Fruit fly (Drosophila melanogaster) whole organism, prepupa: ENCODE data around the gene Sarm.
A peak's percentile ranks its signal among the peaks of the same experiment; 100 is the strongest.

ENCODE experiments used
- Blimp-1 ChIP-seq: fragments of 200-800 bp; sonication (Bioruptor generic); optimal IDR thresholded peaks from 3 replicates; lab custom pipeline; 2017; ENCODE audit warnings: missing biosample characterization, missing genetic modification characterization, mild to moderate bottlenecking, moderate library complexity, missing genetic modification reagents
- CG10631 ChIP-seq: fragments of 200-800 bp; sonication (Bioruptor generic); optimal IDR thresholded peaks from 2 replicates; lab custom pipeline; 2016; ENCODE audit warnings: missing biosample characterization, missing genetic modification characterization
- CG10669 ChIP-seq: fragments of 200-800 bp; sonication (Bioruptor generic); optimal IDR thresholded peaks from 3 replicates; lab custom pipeline; 2018; ENCODE audit warnings: missing biosample characterization, mild to moderate bottlenecking, missing genetic modification characterization, moderate library complexity
- CG11294 ChIP-seq: fragments of 200-800 bp; sonication (Bioruptor generic); IDR thresholded peaks from 2 replicates; pipeline ENCODE4 v1.3.6; 2022; ENCODE audit warnings: missing biosample characterization, missing genetic modification characterization
- CG11762 ChIP-seq: fragments of 200-800 bp; sonication (Bioruptor generic); optimal IDR thresholded peaks from 3 replicates; lab custom pipeline; 2016; ENCODE audit warnings: missing biosample characterization, missing genetic modification characterization; ENCODE audit not compliant: insufficient read depth
- CG11902 ChIP-seq: fragments of 200-800 bp; sonication (Bioruptor generic); optimal IDR thresholded peaks from 3 replicates; lab custom pipeline; 2016; ENCODE audit warnings: missing biosample characterization, missing genetic modification characterization
- CG15336 ChIP-seq: fragments of 200-800 bp; sonication (Bioruptor generic); IDR thresholded peaks from 2 replicates; pipeline ENCODE4 v1.3.6; 2022; ENCODE audit warnings: missing biosample characterization, missing genetic modification characterization
- CG3032 ChIP-seq: fragments of 200-800 bp; optimal IDR thresholded peaks from 2 replicates; lab custom pipeline; 2019; ENCODE audit warnings: missing biosample characterization, mild to moderate bottlenecking, missing genetic modification characterization, moderate library complexity
- CG31627 ChIP-seq: fragments of 200-800 bp; sonication (Bioruptor generic); optimal IDR thresholded peaks from 3 replicates; lab custom pipeline; 2016; ENCODE audit warnings: missing biosample characterization, missing genetic modification characterization
- CG32006 ChIP-seq: fragments of 200-800 bp; sonication (Bioruptor generic); optimal IDR thresholded peaks from 3 replicates; lab custom pipeline; 2017; ENCODE audit warnings: missing biosample characterization, mild to moderate bottlenecking, missing genetic modification characterization
- CG4318 ChIP-seq: fragments of 200-800 bp; sonication (Bioruptor generic); optimal IDR thresholded peaks from 3 replicates; lab custom pipeline; 2017; ENCODE audit warnings: missing biosample characterization, mild to moderate bottlenecking, missing genetic modification characterization
- CG6163 ChIP-seq: fragments of 200-800 bp; sonication (Bioruptor generic); IDR thresholded peaks from 3 replicates; pipeline ENCODE4 v1.3.6; 2022; ENCODE audit warnings: missing biosample characterization, missing genetic modification characterization
- CG6276 ChIP-seq: fragments of 200-800 bp; sonication (Bioruptor generic); optimal IDR thresholded peaks from 2 replicates; lab custom pipeline; 2017; ENCODE audit warnings: missing biosample characterization, mild to moderate bottlenecking, missing genetic modification characterization
- CG6792 ChIP-seq: fragments of 200-800 bp; sonication (Bioruptor generic); optimal IDR thresholded peaks from 3 replicates; lab custom pipeline; 2016; ENCODE audit warnings: missing biosample characterization, missing genetic modification characterization
- CG6854 ChIP-seq: fragments of 200-800 bp; sonication (Bioruptor generic); optimal IDR thresholded peaks from 2 replicates; lab custom pipeline; 2017; ENCODE audit warnings: missing biosample characterization, mild to moderate bottlenecking, missing genetic modification characterization
- CG8119 ChIP-seq: fragments of 200-800 bp; sonication (Bioruptor generic); IDR thresholded peaks from 3 replicates; pipeline ENCODE4 v1.3.6; 2022; ENCODE audit warnings: missing biosample characterization, missing genetic modification characterization
- CG8319 ChIP-seq: fragments of 200-800 bp; sonication (Bioruptor generic); optimal IDR thresholded peaks from 3 replicates; lab custom pipeline; 2016; ENCODE audit warnings: missing biosample characterization, missing genetic modification characterization
- CG8632 ChIP-seq: fragments of 200-800 bp; sonication (Bioruptor generic); optimal IDR thresholded peaks from 3 replicates; lab custom pipeline; 2016; ENCODE audit warnings: missing biosample characterization, missing genetic modification characterization
- CG9139 ChIP-seq: fragments of 200-800 bp; sonication (Bioruptor generic); optimal IDR thresholded peaks from 3 replicates; lab custom pipeline; 2017; ENCODE audit warnings: missing biosample characterization, mild to moderate bottlenecking, missing genetic modification characterization
- Eip75B ChIP-seq: fragments of 200-800 bp; sonication (Bioruptor generic); optimal IDR thresholded peaks from 3 replicates; lab custom pipeline; 2016; ENCODE audit warnings: missing biosample characterization, missing genetic modification characterization
- Eip93F ChIP-seq: fragments of 200-800 bp; sonication (Bioruptor generic); optimal IDR thresholded peaks from 2 replicates; lab custom pipeline; 2016; ENCODE audit warnings: missing biosample characterization, mild to moderate bottlenecking, missing genetic modification characterization
- Ets21C ChIP-seq: fragments of 200-800 bp; sonication (Bioruptor generic); optimal IDR thresholded peaks from 3 replicates; lab custom pipeline; 2016; ENCODE audit warnings: missing biosample characterization, missing genetic modification characterization
- Ets96B ChIP-seq: fragments of 200-800 bp; optimal IDR thresholded peaks from 2 replicates; lab custom pipeline; 2019; ENCODE audit warnings: missing biosample characterization, mild to moderate bottlenecking, missing genetic modification characterization, moderate library complexity
- Hr38 ChIP-seq: sonication (Bioruptor generic); optimal IDR thresholded peaks from 2 replicates; lab custom pipeline; 2016; ENCODE audit warnings: missing biosample characterization, missing genetic modification characterization
- Hr39 ChIP-seq: fragments of 200-800 bp; sonication (Bioruptor generic); optimal IDR thresholded peaks from 2 replicates; lab custom pipeline; 2016; ENCODE audit warnings: missing biosample characterization, missing genetic modification characterization
- Lpt ChIP-seq: fragments of 200-800 bp; sonication (Bioruptor generic); optimal IDR thresholded peaks from 3 replicates; lab custom pipeline; 2016; ENCODE audit warnings: missing biosample characterization, missing genetic modification characterization
- OdsH ChIP-seq: fragments of 200-800 bp; sonication (Bioruptor generic); optimal IDR thresholded peaks from 3 replicates; lab custom pipeline; 2016; ENCODE audit warnings: missing biosample characterization, missing genetic modification characterization
- Smox ChIP-seq: fragments of 200-800 bp; sonication (Bioruptor generic); optimal IDR thresholded peaks from 3 replicates; lab custom pipeline; 2016; ENCODE audit warnings: missing biosample characterization, missing genetic modification characterization
- Sox14 ChIP-seq: fragments of 200-800 bp; sonication (Bioruptor generic); optimal IDR thresholded peaks from 3 replicates; lab custom pipeline; 2016; ENCODE audit warnings: missing biosample characterization, missing genetic modification characterization
- Sox15 ChIP-seq: fragments of 200-800 bp; sonication (Bioruptor generic); optimal IDR thresholded peaks from 3 replicates; lab custom pipeline; 2016; ENCODE audit warnings: missing biosample characterization, missing genetic modification characterization
- achi ChIP-seq: fragments of 200-800 bp; sonication (Bioruptor generic); optimal IDR thresholded peaks from 3 replicates; lab custom pipeline; 2016; ENCODE audit warnings: missing biosample characterization, missing genetic modification characterization
- acj6 ChIP-seq: fragments of 200-800 bp; sonication (Bioruptor generic); optimal IDR thresholded peaks from 3 replicates; lab custom pipeline; 2016; ENCODE audit warnings: missing biosample characterization, missing genetic modification characterization
- cyc ChIP-seq: fragments of 200-800 bp; sonication (Bioruptor generic); optimal IDR thresholded peaks from 3 replicates; lab custom pipeline; 2016; ENCODE audit warnings: missing biosample characterization, missing genetic modification characterization
- dac ChIP-seq: fragments of 200-800 bp; sonication (Bioruptor generic); optimal IDR thresholded peaks from 2 replicates; lab custom pipeline; 2017; ENCODE audit warnings: missing biosample characterization, mild to moderate bottlenecking, missing genetic modification characterization
- dsx ChIP-seq: fragments of 200-800 bp; optimal IDR thresholded peaks from 3 replicates; lab custom pipeline; 2019; ENCODE audit warnings: missing biosample characterization, mild to moderate bottlenecking, missing genetic modification characterization, moderate library complexity; ENCODE audit not compliant: poor library complexity, severe bottlenecking
- esn ChIP-seq: fragments of 200-800 bp; sonication (Bioruptor generic); optimal IDR thresholded peaks from 2 replicates; lab custom pipeline; 2016; ENCODE audit warnings: missing biosample characterization, mild to moderate bottlenecking, missing genetic modification characterization, moderate library complexity
- fd59A ChIP-seq: fragments of 200-800 bp; sonication (Bioruptor generic); optimal IDR thresholded peaks from 2 replicates; lab custom pipeline; 2017; ENCODE audit warnings: missing biosample characterization, mild to moderate bottlenecking, missing genetic modification characterization, missing genetic modification reagents
- fd85E ChIP-seq: fragments of 200-800 bp; sonication (Bioruptor generic); optimal IDR thresholded peaks from 3 replicates; lab custom pipeline; 2016; ENCODE audit warnings: missing biosample characterization, missing genetic modification characterization
- lz ChIP-seq: fragments of 200-800 bp; sonication (Bioruptor generic); optimal IDR thresholded peaks from 3 replicates; lab custom pipeline; 2016; ENCODE audit warnings: missing biosample characterization, missing genetic modification characterization
- net ChIP-seq: fragments of 200-800 bp; sonication (Bioruptor generic); optimal IDR thresholded peaks from 3 replicates; lab custom pipeline; 2016; ENCODE audit warnings: missing biosample characterization, missing genetic modification characterization
- pdm3 ChIP-seq: fragments of 200-800 bp; sonication (Bioruptor generic); optimal IDR thresholded peaks from 3 replicates; lab custom pipeline; 2016; ENCODE audit warnings: missing biosample characterization, missing genetic modification characterization
- spab ChIP-seq: fragments of 200-800 bp; sonication (Bioruptor generic); optimal IDR thresholded peaks from 2 replicates; lab custom pipeline; 2017; ENCODE audit warnings: missing biosample characterization, mild to moderate bottlenecking, missing genetic modification characterization, missing genetic modification reagents
- ss ChIP-seq, 2 experiments: fragments of 200-800 bp; sonication (Bioruptor generic); optimal IDR thresholded peaks; 2 replicates in 1 of 2; 3 replicates in 1 of 2; lab custom pipeline; 2017 to 2018; ENCODE audit warnings: mild to moderate bottlenecking in 2 of 2, missing biosample characterization in 2 of 2, missing genetic modification characterization in 2 of 2, moderate library complexity in 1 of 2
- svp ChIP-seq: fragments of 200-800 bp; sonication (Bioruptor generic); peaks from one replicate; lab custom pipeline; 2016; ENCODE audit warnings: missing biosample characterization, missing genetic modification characterization
- topi ChIP-seq: fragments of 200-800 bp; sonication (Bioruptor generic); optimal IDR thresholded peaks from 3 replicates; lab custom pipeline; 2016; ENCODE audit warnings: missing biosample characterization, missing genetic modification characterization
- vri ChIP-seq: fragments of 200-800 bp; sonication (Bioruptor generic); optimal IDR thresholded peaks from 3 replicates; lab custom pipeline; 2016; ENCODE audit warnings: missing biosample characterization, mild to moderate bottlenecking, missing genetic modification characterization

Gene Sarm

dm6 chr3L:8056740-8057253 lies 6.9 kb upstream of the Sarm start (continued):
- TF ChIP-seq achi (GFP tag; lab: Kevin White, UChicago) (peak; percentile 87), fd59A (GFP tag; lab: Kevin White, UChicago) (peak; percentile 93), Hr38 (no peak), CG10631 (GFP tag; lab: Kevin White, UChicago) (peak; percentile 92), CG6792 (GFP tag; lab: Kevin White, UChicago) (peak; percentile 84), vri (GFP tag; lab: Kevin White, UChicago) (peak; percentile 59), Eip75B (peak; percentile 93), lz (GFP tag; lab: Kevin White, UChicago) (peak; percentile 81), CG10669 (peak; percentile 90), Eip93F (peak; percentile 35), Ets96B (tag; lab: Kevin White, UChicago) (peak; percentile 89), fd85E (peak; percentile 17), CG11902 (GFP tag; lab: Kevin White, UChicago) (peak; percentile 57), Sox15 (GFP tag; lab: Kevin White, UChicago) (peak; percentile 71), ss (GFP tag; optimal IDR thresholded peaks at IDR 0.05; lab: Kevin White, UChicago) (peak; percentile 89 to 93), spab (GFP tag; lab: Kevin White, UChicago) (peak; percentile 96), Lpt (GFP tag; lab: Kevin White, UChicago) (peak; percentile 77), pdm3 (peak; percentile 87), CG15336 (GFP tag; lab: Robert Waterston, UW) (peak; percentile 86), Sox14 (GFP tag; lab: Kevin White, UChicago) (peak; percentile 91), cyc (GFP tag; lab: Kevin White, UChicago) (peak; percentile 68), dsx (peak; percentile 66), Smox (GFP tag; lab: Kevin White, UChicago) (peak; percentile 87), CG32006 (GFP tag; lab: Kevin White, UChicago) (peak; percentile 96), CG4318 (GFP tag; lab: Kevin White, UChicago) (peak; percentile 88), topi (GFP tag; lab: Kevin White, UChicago) (peak; percentile 87), CG9139 (peak; percentile 79), OdsH (peak; percentile 86), CG11294 (GFP tag; lab: Robert Waterston, UW) (no peak; the same call in 1 of the 2 replicates), Blimp-1 (GFP tag; lab: Kevin White, UChicago) (peak; percentile 69), dac (GFP tag; lab: Kevin White, UChicago) (peak; percentile 78)

dm6 chr3L:8057423-8057822 lies 6.3 kb upstream of the Sarm start:
- no peak for TF ChIP-seq topi (GFP tag; lab: Kevin White, UChicago)
- TF ChIP-seq svp: peak; percentile 69
- no peak for TF ChIP-seq Smox (GFP tag; lab: Kevin White, UChicago)

dm6 chr3L:8057823-8058189 lies 5.9 kb upstream of the Sarm start:
- TF ChIP-seq achi (GFP tag; lab: Kevin White, UChicago): peak; percentile 2
- TF ChIP-seq CG8632 (GFP tag; lab: Kevin White, UChicago): no peak
- no peak for TF ChIP-seq CG8319
- no peak for TF ChIP-seq dac (GFP tag; lab: Kevin White, UChicago)
- TF ChIP-seq Sox14 (GFP tag; lab: Kevin White, UChicago): no peak
- no peak for TF ChIP-seq Ets21C (GFP tag; lab: Kevin White, UChicago)
- peak; percentile 1 for TF ChIP-seq cyc (GFP tag; lab: Kevin White, UChicago)
- no peak for TF ChIP-seq Sox15 (GFP tag; lab: Kevin White, UChicago)
- peak; percentile 45 for TF ChIP-seq CG3032 (tag; lab: Kevin White, UChicago)
- no peak for TF ChIP-seq fd59A (GFP tag; lab: Kevin White, UChicago)
- no peak for TF ChIP-seq OdsH
- TF ChIP-seq CG31627: peak; percentile 20
- TF ChIP-seq CG6792 (GFP tag; lab: Kevin White, UChicago): no peak
- TF ChIP-seq ss (GFP tag; optimal IDR thresholded peaks at IDR 0.05; lab: Kevin White, UChicago): no peak
- peak; percentile 5 for TF ChIP-seq CG11762
- peak; percentile 23 for TF ChIP-seq acj6 (GFP tag; lab: Kevin White, UChicago)
- no peak for TF ChIP-seq CG8119 (GFP tag; lab: Robert Waterston, UW)
- TF ChIP-seq CG6276 (GFP tag; lab: Kevin White, UChicago): no peak
- no peak for TF ChIP-seq CG11294 (GFP tag; lab: Robert Waterston, UW)
- no peak for TF ChIP-seq CG6854 (GFP tag; lab: Kevin White, UChicago)
- TF ChIP-seq esn (GFP tag; lab: Kevin White, UChicago): peak; percentile 24
- TF ChIP-seq CG4318 (GFP tag; lab: Kevin White, UChicago): no peak
- no peak for TF ChIP-seq fd85E
- no peak for TF ChIP-seq vri (GFP tag; lab: Kevin White, UChicago)
- TF ChIP-seq pdm3: peak; percentile 17
- TF ChIP-seq CG15336 (GFP tag; lab: Robert Waterston, UW): no peak
- no peak for TF ChIP-seq CG11902 (GFP tag; lab: Kevin White, UChicago)
- no peak for TF ChIP-seq net
- TF ChIP-seq topi (GFP tag; lab: Kevin White, UChicago): peak; percentile 1
- no peak for TF ChIP-seq Hr39 (GFP tag; lab: Kevin White, UChicago)
- no peak for TF ChIP-seq CG6163
